Fruit fly (Drosophila melanogaster) whole organism, embryonic: ENCODE data around the gene CG18649.

Experiments used
- CG15073 ChIP-seq: fragments of 200-800 bp; sonication (Bioruptor generic); optimal IDR thresholded peaks from 2 replicates; lab custom pipeline; 2016; ENCODE audit warnings: missing biosample characterization, missing genetic modification characterization
- CoRest ChIP-seq: fragments of 200-800 bp; sonication (Bioruptor generic); optimal IDR thresholded peaks from 3 replicates; lab custom pipeline; 2018; ENCODE audit warnings: missing biosample characterization, mild to moderate bottlenecking, missing genetic modification characterization, moderate library complexity
- ems ChIP-seq: fragments of 200-800 bp; sonication (Bioruptor generic); optimal IDR thresholded peaks from 3 replicates; lab custom pipeline; 2016; ENCODE audit warnings: missing biosample characterization, missing genetic modification characterization
- en ChIP-seq: fragments of 200-800 bp; sonication (Bioruptor generic); optimal IDR thresholded peaks from 2 replicates; lab custom pipeline; 2016; ENCODE audit warnings: missing biosample characterization, missing genetic modification characterization

dm6 chr3L:15034714-15035076, 19.2 kb downstream of the CG18649 start:
- TF ChIP-seq ems (GFP tag; lab: Kevin White, UChicago) = no peak
- no peak for TF ChIP-seq en (GFP tag; lab: Kevin White, UChicago)
- no peak for TF ChIP-seq CoRest (tag; lab: Kevin White, UChicago)
- TF ChIP-seq CG15073 = no peak
